Fruit fly (Drosophila melanogaster) whole organism, embryonic: ENCODE data around the gene CG31100.
A peak's percentile ranks its signal among the peaks of the same experiment; 100 is the strongest.

Source experiments
- Adf1 ChIP-seq: fragments of 200-800 bp; sonication (Bioruptor generic); IDR thresholded peaks from 2 replicates; pipeline ENCODE4 v1.3.6; 2022; ENCODE audit warnings: missing biosample characterization, missing genetic modification characterization
- CG10959 ChIP-seq: fragments of 200-800 bp; sonication (Bioruptor generic); IDR thresholded peaks from 2 replicates; pipeline ENCODE4 v1.3.6; 2022; ENCODE audit warnings: missing biosample characterization, missing genetic modification characterization
- CG11456 ChIP-seq: fragments of 200-800 bp; sonication (Bioruptor generic); IDR thresholded peaks from 3 replicates; pipeline ENCODE4 v1.3.6; 2022; ENCODE audit warnings: missing biosample characterization, missing genetic modification characterization
- CG12104 ChIP-seq: fragments of 200-800 bp; sonication (Bioruptor generic); optimal IDR thresholded peaks from 3 replicates; lab custom pipeline; 2016; ENCODE audit warnings: missing biosample characterization, missing genetic modification characterization
- CG12299 ChIP-seq: fragments of 200-800 bp; sonication (Bioruptor generic); optimal IDR thresholded peaks from 2 replicates; lab custom pipeline; 2018; ENCODE audit warnings: missing biosample characterization, mild to moderate bottlenecking, missing genetic modification characterization
- CG15479 ChIP-seq: fragments of 200-800 bp; sonication (Bioruptor generic); optimal IDR thresholded peaks from 3 replicates; lab custom pipeline; 2019; ENCODE audit warnings: missing biosample characterization, mild to moderate bottlenecking, missing genetic modification characterization, moderate library complexity
- CG17612 ChIP-seq: fragments of 200-800 bp; sonication (Bioruptor generic); IDR thresholded peaks from 2 replicates; pipeline ENCODE4 v1.3.6; 2022; ENCODE audit warnings: missing biosample characterization, missing genetic modification characterization
- CG17802 ChIP-seq: fragments of 200-800 bp; sonication (Bioruptor generic); optimal IDR thresholded peaks from 2 replicates; lab custom pipeline; 2018; ENCODE audit warnings: missing biosample characterization, mild to moderate bottlenecking, missing genetic modification characterization, moderate library complexity
- CG18262 ChIP-seq: fragments of 200-800 bp; optimal IDR thresholded peaks from 3 replicates; lab custom pipeline; 2019; ENCODE audit warnings: missing biosample characterization, mild to moderate bottlenecking, missing genetic modification characterization, moderate library complexity
- CG2129 ChIP-seq: fragments of 200-800 bp; sonication (Bioruptor generic); IDR thresholded peaks from 2 replicates; pipeline ENCODE4 v1.3.6; 2022; ENCODE audit warnings: missing biosample characterization, missing genetic modification characterization; ENCODE audit not compliant: partially characterized antibody
- CG2875 ChIP-seq: fragments of 200-800 bp; sonication (Bioruptor generic); optimal IDR thresholded peaks from 2 replicates; lab custom pipeline; 2017; ENCODE audit warnings: missing biosample characterization, mild to moderate bottlenecking, missing genetic modification characterization, missing genetic modification reagents
- CG31365 ChIP-seq: fragments of 200-800 bp; sonication (Bioruptor generic); optimal IDR thresholded peaks from 2 replicates; lab custom pipeline; 2018; ENCODE audit warnings: missing biosample characterization, mild to moderate bottlenecking, missing genetic modification characterization
- CG34376 ChIP-seq: fragments of 200-800 bp; sonication (Bioruptor generic); optimal IDR thresholded peaks from 2 replicates; lab custom pipeline; 2018; ENCODE audit warnings: missing biosample characterization, mild to moderate bottlenecking, missing genetic modification characterization
- CG4328 ChIP-seq: fragments of 200-800 bp; sonication (Bioruptor generic); optimal IDR thresholded peaks from 3 replicates; lab custom pipeline; 2017; ENCODE audit warnings: missing biosample characterization, missing genetic modification reagents, missing genetic modification characterization
- CG4360 ChIP-seq: fragments of 200-800 bp; sonication (Bioruptor generic); IDR thresholded peaks from 2 replicates; pipeline ENCODE4 v1.3.6; 2022; ENCODE audit warnings: missing biosample characterization, missing genetic modification characterization
- CG4707 ChIP-seq: fragments of 200-800 bp; sonication (Bioruptor generic); optimal IDR thresholded peaks from 2 replicates; lab custom pipeline; 2018; ENCODE audit warnings: missing biosample characterization, mild to moderate bottlenecking, missing genetic modification characterization, moderate library complexity
- CG6854 ChIP-seq: fragments of 200-800 bp; sonication (Bioruptor generic); optimal IDR thresholded peaks from 3 replicates; lab custom pipeline; 2017; ENCODE audit warnings: missing biosample characterization, mild to moderate bottlenecking, missing genetic modification characterization
- CG7928 ChIP-seq: fragments of 200-800 bp; sonication (Bioruptor generic); optimal IDR thresholded peaks from 2 replicates; lab custom pipeline; 2017; ENCODE audit warnings: missing biosample characterization, mild to moderate bottlenecking, missing genetic modification characterization
- CG9215 ChIP-seq: fragments of 200-800 bp; sonication (Bioruptor generic); IDR thresholded peaks from 2 replicates; pipeline ENCODE4 v1.3.6; 2022; ENCODE audit warnings: missing biosample characterization, missing genetic modification characterization
- CG9797 ChIP-seq: fragments of 200-800 bp; sonication (Bioruptor generic); optimal IDR thresholded peaks from 3 replicates; lab custom pipeline; 2018; ENCODE audit warnings: missing biosample characterization, mild to moderate bottlenecking, missing genetic modification characterization
- Dll ChIP-seq: fragments of 200-800 bp; sonication (Bioruptor generic); IDR thresholded peaks from 4 replicates; pipeline ENCODE4 v1.3.6; 2022; ENCODE audit warnings: missing biosample characterization, missing genetic modification characterization; ENCODE audit not compliant: partially characterized antibody
- Med ChIP-seq: fragments of 200-800 bp; sonication (Bioruptor generic); peaks from one replicate; lab custom pipeline; 2016; ENCODE audit warnings: missing biosample characterization, missing genetic modification characterization, mild to moderate bottlenecking, inconsistent platforms, moderate library complexity
- Nf-YA ChIP-seq: fragments of 200-800 bp; sonication (Bioruptor generic); IDR thresholded peaks from 2 replicates; pipeline ENCODE4 v1.3.6; 2022; ENCODE audit warnings: missing biosample characterization, missing genetic modification characterization
- Pdp1 ChIP-seq, 2 experiments: fragments of 200-800 bp; sonication (Bioruptor generic); optimal IDR thresholded peaks; 3 replicates each; lab custom pipeline; 2016; ENCODE audit warnings: missing biosample characterization in 2 of 2, missing genetic modification characterization in 2 of 2, mild to moderate bottlenecking in 1 of 2, moderate library complexity in 1 of 2
- Sox100B ChIP-seq: fragments of 200-800 bp; sonication (Bioruptor generic); optimal IDR thresholded peaks from 3 replicates; lab custom pipeline; 2018; ENCODE audit warnings: missing biosample characterization, mild to moderate bottlenecking, missing genetic modification characterization
- Tbp ChIP-seq: fragments of >200 bp; optimal IDR thresholded peaks from 2 replicates; lab custom pipeline; 2018; ENCODE audit warnings: missing biosample characterization, missing genetic modification characterization
- Xbp1 ChIP-seq: fragments of 200-800 bp; sonication (Bioruptor generic); optimal IDR thresholded peaks from 3 replicates; lab custom pipeline; 2016; ENCODE audit warnings: missing biosample characterization, mild to moderate bottlenecking, missing genetic modification characterization
- YL-1 ChIP-seq: fragments of 200-800 bp; sonication (Bioruptor generic); optimal IDR thresholded peaks from 3 replicates; lab custom pipeline; 2017; ENCODE audit warnings: missing biosample characterization, mild to moderate bottlenecking, missing genetic modification characterization
- amos ChIP-seq: fragments of 200-800 bp; sonication (Bioruptor generic); IDR thresholded peaks from 2 replicates; pipeline ENCODE4 v1.3.6; 2022; ENCODE audit warnings: missing biosample characterization, missing genetic modification characterization; ENCODE audit not compliant: partially characterized antibody
- ato ChIP-seq: fragments of 200-800 bp; sonication (Bioruptor generic); IDR thresholded peaks from 2 replicates; pipeline ENCODE4 v1.3.6; 2022; ENCODE audit warnings: missing biosample characterization, missing genetic modification characterization; ENCODE audit not compliant: partially characterized antibody
- crp ChIP-seq, 2 experiments: fragments of 200-800 bp; sonication (Bioruptor generic); optimal IDR thresholded peaks; 2 replicates in 1 of 2; 3 replicates in 1 of 2; lab custom pipeline; 2017; ENCODE audit warnings: missing biosample characterization in 2 of 2, missing genetic modification characterization in 2 of 2, mild to moderate bottlenecking in 1 of 2, moderate library complexity in 1 of 2
- da ChIP-seq: fragments of 200-800 bp; sonication (Bioruptor generic); optimal IDR thresholded peaks from 2 replicates; lab custom pipeline; 2016; ENCODE audit warnings: missing biosample characterization, missing genetic modification characterization
- danr ChIP-seq: fragments of 200-800 bp; sonication (Bioruptor generic); IDR thresholded peaks from 2 replicates; pipeline ENCODE4 v1.3.6; 2022; ENCODE audit warnings: missing biosample characterization, missing genetic modification characterization
- ewg ChIP-seq: fragments of 200-800 bp; sonication (Bioruptor generic); optimal IDR thresholded peaks from 3 replicates; lab custom pipeline; 2017; ENCODE audit warnings: mild to moderate bottlenecking, missing biosample characterization, missing genetic modification reagents, missing genetic modification characterization
- exex ChIP-seq: fragments of 200-800 bp; sonication (Bioruptor generic); optimal IDR thresholded peaks from 4 replicates; lab custom pipeline; 2018; ENCODE audit warnings: missing biosample characterization, mild to moderate bottlenecking, missing genetic modification characterization, moderate library complexity
- fd3F ChIP-seq: fragments of 200-800 bp; sonication (Bioruptor generic); optimal IDR thresholded peaks from 2 replicates; lab custom pipeline; 2018; ENCODE audit warnings: missing biosample characterization, mild to moderate bottlenecking, missing genetic modification characterization, moderate library complexity
- fd96Cb ChIP-seq: fragments of 200-800 bp; sonication (Bioruptor generic); optimal IDR thresholded peaks from 2 replicates; lab custom pipeline; 2018; ENCODE audit warnings: missing biosample characterization, mild to moderate bottlenecking, missing genetic modification characterization, moderate library complexity
- gfzf ChIP-seq: fragments of 200-800 bp; sonication (Bioruptor generic); optimal IDR thresholded peaks from 2 replicates; lab custom pipeline; 2016; ENCODE audit warnings: missing biosample characterization, mild to moderate bottlenecking, missing genetic modification characterization, moderate library complexity
- kah ChIP-seq: fragments of 200-800 bp; sonication (Bioruptor generic); optimal IDR thresholded peaks from 2 replicates; lab custom pipeline; 2018; ENCODE audit warnings: missing biosample characterization, mild to moderate bottlenecking, missing genetic modification characterization
- lmd ChIP-seq: fragments of 200-800 bp; sonication (Bioruptor generic); IDR thresholded peaks from 2 replicates; pipeline ENCODE4 v1.3.6; 2022; ENCODE audit warnings: missing biosample characterization, missing genetic modification characterization
- mirr ChIP-seq: fragments of 200-800 bp; sonication (Bioruptor generic); optimal IDR thresholded peaks from 3 replicates; lab custom pipeline; 2018; ENCODE audit warnings: missing biosample characterization, mild to moderate bottlenecking, missing genetic modification characterization
- nau ChIP-seq: fragments of 200-800 bp; sonication (Bioruptor generic); optimal IDR thresholded peaks from 3 replicates; lab custom pipeline; 2017; ENCODE audit warnings: missing biosample characterization, mild to moderate bottlenecking, missing genetic modification characterization, missing genetic modification reagents
- org-1 ChIP-seq: fragments of 200-800 bp; sonication (Bioruptor generic); optimal IDR thresholded peaks from 2 replicates; lab custom pipeline; 2017; ENCODE audit warnings: missing biosample characterization, missing genetic modification characterization
- pros ChIP-seq: fragments of 200-800 bp; sonication (Bioruptor generic); optimal IDR thresholded peaks from 3 replicates; lab custom pipeline; 2019; ENCODE audit warnings: missing biosample characterization, mild to moderate bottlenecking, missing genetic modification characterization, moderate library complexity
- psq ChIP-seq: fragments of 200-800 bp; sonication (Bioruptor generic); optimal IDR thresholded peaks from 2 replicates; lab custom pipeline; 2017; ENCODE audit warnings: missing biosample characterization, missing genetic modification characterization
- rib ChIP-seq: fragments of 200-800 bp; sonication (Bioruptor generic); IDR thresholded peaks from 2 replicates; pipeline ENCODE4 v1.3.6; 2022; ENCODE audit warnings: missing biosample characterization, missing genetic modification characterization
- tap ChIP-seq: fragments of 200-800 bp; optimal IDR thresholded peaks from 3 replicates; lab custom pipeline; 2019; ENCODE audit warnings: missing biosample characterization, mild to moderate bottlenecking, missing genetic modification characterization, moderate library complexity
- unpg ChIP-seq: fragments of 200-800 bp; sonication (Bioruptor generic); optimal IDR thresholded peaks from 3 replicates; lab custom pipeline; 2018; ENCODE audit warnings: missing biosample characterization, mild to moderate bottlenecking, missing genetic modification characterization, moderate library complexity
- yki ChIP-seq: fragments of >200 bp; optimal IDR thresholded peaks from 3 replicates; lab custom pipeline; 2018
- zen2 ChIP-seq: fragments of 200-800 bp; sonication (Bioruptor generic); IDR thresholded peaks from 3 replicates; pipeline ENCODE4 v1.3.6; 2022; ENCODE audit warnings: missing biosample characterization, missing genetic modification characterization; ENCODE audit not compliant: partially characterized antibody

Gene CG31100

dm6 chr3R:9048466-9049072, 45.1 kb upstream of the CG31100 start, which contains the start of gene Mst85C:
Gene Mst85C, plus strand, starts transcription at chr3R:9048645.
- TF ChIP-seq lmd = no peak
- TF ChIP-seq CG4707 = peak; percentile 20
- peak; percentile 62 for TF ChIP-seq CG15479 (GFP tag; lab: Kevin White, UChicago)
- TF ChIP-seq CG4360 (GFP tag; lab: Robert Waterston, UW) = no peak
- TF ChIP-seq Adf1 (GFP tag; lab: Robert Waterston, UW) = no peak
- TF ChIP-seq Dll (GFP tag; lab: Robert Waterston, UW) = no peak
- no peak for TF ChIP-seq Nf-YA (GFP tag; lab: Robert Waterston, UW)
- no peak for TF ChIP-seq da (GFP tag; lab: Kevin White, UChicago)
- no peak for TF ChIP-seq yki (lab: Kevin White, UChicago)
- TF ChIP-seq CG18262 (tag; lab: Kevin White, UChicago) = no peak
- no peak for TF ChIP-seq zen2 (GFP tag; lab: Robert Waterston, UW)
- peak; percentile 52 for TF ChIP-seq CG34376 (GFP tag; lab: Kevin White, UChicago)
- peak; percentile 98 for TF ChIP-seq pros (GFP tag; lab: Kevin White, UChicago)
- TF ChIP-seq crp (GFP tag; optimal IDR thresholded peaks at IDR 0.05; lab: Kevin White, UChicago) = peak in 1 of 2 experiments; percentile 50
- TF ChIP-seq Xbp1 (GFP tag; lab: Kevin White, UChicago) = no peak
- peak; percentile 15 for TF ChIP-seq YL-1 (GFP tag; lab: Kevin White, UChicago)
- TF ChIP-seq CG9797 (GFP tag; lab: Kevin White, UChicago) = no peak
- no peak for TF ChIP-seq amos (GFP tag; lab: Robert Waterston, UW)
- peak; percentile 26 for TF ChIP-seq ewg
- peak in 1 of 2 experiments; percentile 53 for TF ChIP-seq Pdp1 (GFP tag; optimal IDR thresholded peaks at IDR 0.05; lab: Kevin White, UChicago)
- TF ChIP-seq fd3F (GFP tag; lab: Kevin White, UChicago) = no peak
- no peak for TF ChIP-seq CG4328 (GFP tag; lab: Kevin White, UChicago)
- TF ChIP-seq CG9215 (GFP tag; lab: Robert Waterston, UW) = no peak
- no peak for TF ChIP-seq danr (GFP tag; lab: Robert Waterston, UW)
- TF ChIP-seq CG10959 (GFP tag; lab: Robert Waterston, UW) = no peak
- TF ChIP-seq Sox100B (GFP tag; lab: Kevin White, UChicago) = no peak
- TF ChIP-seq org-1 (GFP tag; lab: Kevin White, UChicago) = no peak
- TF ChIP-seq CG12299 (tag; lab: Kevin White, UChicago) = no peak
- TF ChIP-seq CG31365 (tag; lab: Kevin White, UChicago) = peak; percentile 23
- TF ChIP-seq Med (GFP tag; lab: Kevin White, UChicago) = peak; percentile 73
- no peak for TF ChIP-seq tap
- TF ChIP-seq CG6854 (GFP tag; lab: Kevin White, UChicago) = no peak
- peak; percentile 21 for TF ChIP-seq nau (GFP tag; lab: Kevin White, UChicago)
- TF ChIP-seq exex (tag; lab: Kevin White, UChicago) = peak; percentile 65
- TF ChIP-seq CG11456 (GFP tag; lab: Robert Waterston, UW) = no peak
- TF ChIP-seq kah (GFP tag; lab: Kevin White, UChicago) = peak; percentile 38
- no peak for TF ChIP-seq CG7928
- TF ChIP-seq CG12104 (GFP tag; lab: Kevin White, UChicago) = no peak
- no peak for TF ChIP-seq CG17612 (GFP tag; lab: Robert Waterston, UW)
- TF ChIP-seq fd96Cb (tag; lab: Kevin White, UChicago) = no peak
- TF ChIP-seq CG2129 (GFP tag; lab: Robert Waterston, UW) = no peak
- TF ChIP-seq Tbp = no peak
- TF ChIP-seq ato (GFP tag; lab: Robert Waterston, UW) = no peak
- no peak for TF ChIP-seq gfzf (GFP tag; lab: Kevin White, UChicago)
- TF ChIP-seq CG17802 (tag; lab: Kevin White, UChicago) = no peak
- TF ChIP-seq unpg (GFP tag; lab: Kevin White, UChicago) = no peak
- TF ChIP-seq CG2875 (GFP tag; lab: Kevin White, UChicago) = peak; percentile 7
- peak; percentile 33 for TF ChIP-seq mirr (GFP tag; lab: Kevin White, UChicago)
- TF ChIP-seq rib = no peak
- no peak for TF ChIP-seq psq (GFP tag; lab: Kevin White, UChicago)
